Fruit fly (Drosophila melanogaster): ENCODE data around the gene Cyp4d20.

- TF ChIP-seq psq (GFP tag; optimal IDR thresholded peaks at IDR 0.05) (no peak), Myc (optimal IDR thresholded peaks at IDR 0.05) (no peak), pan (optimal IDR thresholded peaks at IDR 0.05) (no peak), ey (GFP tag; optimal IDR thresholded peaks at IDR 0.05) (no peak), rgr (GFP tag; optimal IDR thresholded peaks at IDR 0.05) (no peak), CG32264 (GFP tag; optimal IDR thresholded peaks at IDR 0.05) (no peak), Hr78 (GFP tag; optimal IDR thresholded peaks at IDR 0.05) (no peak), h (GFP tag; optimal IDR thresholded peaks at IDR 0.05) (no peak), Hnf4 (GFP tag; optimal IDR thresholded peaks at IDR 0.05) (no peak)
Observed at dm6 chr3L:2437571-2437970, 40.7 kb downstream of the Cyp4d20 start.
